Fruit fly (Drosophila melanogaster) whole organism, embryonic: Measurements from ENCODE around the gene CG6126.
A peak's percentile ranks its signal among the peaks of the same experiment; 100 is the strongest.

Source experiments
- Abd-B ChIP-seq: fragments of 200-800 bp; sonication (Bioruptor generic); optimal IDR thresholded peaks from 2 replicates; lab custom pipeline; 2018; ENCODE audit warnings: missing biosample characterization, mild to moderate bottlenecking, missing genetic modification characterization, moderate library complexity
- CG1024 ChIP-seq: fragments of 200-800 bp; sonication (Bioruptor generic); IDR thresholded peaks from 2 replicates; pipeline ENCODE4 v1.3.6; 2022; ENCODE audit warnings: missing biosample characterization, missing genetic modification characterization
- CG10274 ChIP-seq: fragments of 200-800 bp; sonication (Bioruptor generic); optimal IDR thresholded peaks from 3 replicates; lab custom pipeline; 2017; ENCODE audit warnings: missing biosample characterization, mild to moderate bottlenecking, missing genetic modification characterization
- CG11085 ChIP-seq: fragments of 200-800 bp; sonication (Bioruptor generic); IDR thresholded peaks from 2 replicates; pipeline ENCODE4 v1.3.6; 2022; ENCODE audit warnings: missing biosample characterization, missing genetic modification characterization
- CG11723 ChIP-seq: fragments of 200-800 bp; sonication (Bioruptor generic); optimal IDR thresholded peaks from 2 replicates; lab custom pipeline; 2017; ENCODE audit warnings: missing biosample characterization, mild to moderate bottlenecking, missing genetic modification characterization
- CG12155 ChIP-seq: fragments of 200-800 bp; sonication (Bioruptor generic); optimal IDR thresholded peaks from 3 replicates; lab custom pipeline; 2016; ENCODE audit warnings: missing biosample characterization, missing genetic modification characterization
- CG1233 ChIP-seq: fragments of 200-800 bp; sonication (Bioruptor generic); optimal IDR thresholded peaks from 4 replicates; lab custom pipeline; 2018; ENCODE audit warnings: missing biosample characterization, mild to moderate bottlenecking, missing genetic modification characterization
- CG12391 ChIP-seq: fragments of 200-800 bp; sonication (Bioruptor generic); optimal IDR thresholded peaks from 3 replicates; lab custom pipeline; 2018; ENCODE audit warnings: missing biosample characterization, mild to moderate bottlenecking, missing genetic modification characterization, moderate library complexity
- CG2120 ChIP-seq: fragments of 200-800 bp; sonication (Bioruptor generic); optimal IDR thresholded peaks from 3 replicates; lab custom pipeline; 2016; ENCODE audit warnings: missing biosample characterization, missing genetic modification characterization
- CG34422 ChIP-seq: fragments of 200-800 bp; sonication (Bioruptor generic); IDR thresholded peaks from 3 replicates; pipeline ENCODE4 v1.3.6; 2022; ENCODE audit warnings: missing biosample characterization, missing genetic modification characterization
- CG42726 ChIP-seq: fragments of 200-800 bp; sonication (Bioruptor generic); IDR thresholded peaks from 2 replicates; pipeline ENCODE4 v1.3.6; 2022; ENCODE audit warnings: missing biosample characterization, missing genetic modification characterization; ENCODE audit not compliant: partially characterized antibody
- CG4730 ChIP-seq: fragments of 200-800 bp; sonication (Bioruptor generic); IDR thresholded peaks from 2 replicates; pipeline ENCODE4 v1.3.6; 2022; ENCODE audit warnings: missing biosample characterization, missing genetic modification characterization
- CG4820 ChIP-seq: fragments of 200-800 bp; sonication (Bioruptor generic); optimal IDR thresholded peaks from 3 replicates; lab custom pipeline; 2016; ENCODE audit warnings: missing biosample characterization, missing genetic modification characterization
- CG7372 ChIP-seq: fragments of 200-800 bp; sonication (Bioruptor generic); IDR thresholded peaks from 2 replicates; pipeline ENCODE4 v1.3.6; 2022; ENCODE audit warnings: missing biosample characterization, missing genetic modification characterization
- CG9727 ChIP-seq: fragments of 200-800 bp; sonication (Bioruptor generic); optimal IDR thresholded peaks from 3 replicates; lab custom pipeline; 2017; ENCODE audit warnings: missing biosample characterization, mild to moderate bottlenecking, missing genetic modification characterization
- CkIIα-i1 ChIP-seq: fragments of 200-800 bp; sonication (Bioruptor generic); IDR thresholded peaks from 2 replicates; pipeline ENCODE4 v1.3.6; 2022; ENCODE audit warnings: missing biosample characterization, missing genetic modification characterization
- Deaf1 ChIP-seq: fragments of 200-800 bp; optimal IDR thresholded peaks from 3 replicates; lab custom pipeline; 2019; ENCODE audit warnings: missing biosample characterization, mild to moderate bottlenecking, missing genetic modification characterization, moderate library complexity
- Dip2 ChIP-seq: fragments of 200-800 bp; sonication (Bioruptor generic); IDR thresholded peaks from 2 replicates; pipeline ENCODE4 v1.3.6; 2022; ENCODE audit warnings: missing biosample characterization, missing genetic modification characterization
- E2f1 ChIP-seq: fragments of 200-800 bp; sonication (Bioruptor generic); IDR thresholded peaks from 2 replicates; pipeline ENCODE4 v1.3.6; 2022; ENCODE audit warnings: missing biosample characterization, missing genetic modification characterization
- Hmr ChIP-seq: fragments of 200-800 bp; sonication (Bioruptor generic); optimal IDR thresholded peaks from 3 replicates; lab custom pipeline; 2017; ENCODE audit warnings: mild to moderate bottlenecking, missing biosample characterization, missing genetic modification reagents, missing genetic modification characterization
- Lim3 ChIP-seq: fragments of 200-800 bp; sonication (Bioruptor generic); IDR thresholded peaks from 2 replicates; pipeline ENCODE4 v1.3.6; 2022; ENCODE audit warnings: missing biosample characterization, missing genetic modification characterization
- NK7.1 ChIP-seq: fragments of 200-800 bp; sonication (Bioruptor generic); optimal IDR thresholded peaks from 3 replicates; lab custom pipeline; 2016; ENCODE audit warnings: missing biosample characterization, missing genetic modification characterization
- Ssrp ChIP-seq: fragments of 200-800 bp; sonication (Bioruptor generic); optimal IDR thresholded peaks from 2 replicates; lab custom pipeline; 2018; ENCODE audit warnings: missing biosample characterization, mild to moderate bottlenecking, missing genetic modification characterization, moderate library complexity
- TFAM ChIP-seq: fragments of 200-800 bp; sonication (Bioruptor generic); optimal IDR thresholded peaks from 2 replicates; lab custom pipeline; 2017; ENCODE audit warnings: missing biosample characterization, missing genetic modification characterization, inconsistent platforms
- Usf ChIP-seq: fragments of 200-800 bp; sonication (Bioruptor generic); optimal IDR thresholded peaks from 2 replicates; lab custom pipeline; 2017; ENCODE audit warnings: missing genotype, missing biosample characterization, missing genetic modification characterization
- Vsx1 ChIP-seq: fragments of 200-800 bp; sonication (Bioruptor generic); optimal IDR thresholded peaks from 2 replicates; lab custom pipeline; 2017; ENCODE audit warnings: missing biosample characterization, mild to moderate bottlenecking, missing genetic modification characterization, missing genetic modification reagents
- ac ChIP-seq: fragments of 200-800 bp; sonication (Bioruptor generic); optimal IDR thresholded peaks from 3 replicates; lab custom pipeline; 2017; ENCODE audit warnings: missing biosample characterization, mild to moderate bottlenecking, missing genetic modification characterization
- ase ChIP-seq: fragments of 200-800 bp; sonication (Bioruptor generic); IDR thresholded peaks from 3 replicates; pipeline ENCODE4 v1.3.6; 2022; ENCODE audit warnings: missing biosample characterization, missing genetic modification characterization
- chif ChIP-seq, 2 experiments: fragments of 200-800 bp; sonication (Bioruptor generic); optimal IDR thresholded peaks; 3 replicates each; lab custom pipeline; 2016; ENCODE audit warnings: missing biosample characterization in 2 of 2, missing genetic modification characterization in 2 of 2
- da ChIP-seq: fragments of 200-800 bp; sonication (Bioruptor generic); optimal IDR thresholded peaks from 2 replicates; lab custom pipeline; 2016; ENCODE audit warnings: missing biosample characterization, missing genetic modification characterization
- dmrt99B ChIP-seq: fragments of 200-800 bp; sonication (Bioruptor generic); optimal IDR thresholded peaks from 2 replicates; lab custom pipeline; 2018; ENCODE audit warnings: missing biosample characterization, mild to moderate bottlenecking, missing genetic modification characterization, moderate library complexity
- eve ChIP-seq, 2 experiments: fragments of >200 bp; optimal IDR thresholded peaks; 2 replicates each; lab custom pipeline; 2017; ENCODE audit warnings: missing biosample characterization in 2 of 2, missing genetic modification characterization in 2 of 2
- ewg ChIP-seq: fragments of 200-800 bp; sonication (Bioruptor generic); optimal IDR thresholded peaks from 3 replicates; lab custom pipeline; 2017; ENCODE audit warnings: mild to moderate bottlenecking, missing biosample characterization, missing genetic modification reagents, missing genetic modification characterization
- exex ChIP-seq: fragments of 200-800 bp; sonication (Bioruptor generic); optimal IDR thresholded peaks from 4 replicates; lab custom pipeline; 2018; ENCODE audit warnings: missing biosample characterization, mild to moderate bottlenecking, missing genetic modification characterization, moderate library complexity
- fd96Cb ChIP-seq: fragments of 200-800 bp; sonication (Bioruptor generic); optimal IDR thresholded peaks from 2 replicates; lab custom pipeline; 2018; ENCODE audit warnings: missing biosample characterization, mild to moderate bottlenecking, missing genetic modification characterization, moderate library complexity
- h ChIP-seq: fragments of >200 bp; optimal IDR thresholded peaks from 2 replicates; lab custom pipeline; 2017
- her ChIP-seq: fragments of 200-800 bp; sonication (Bioruptor generic); optimal IDR thresholded peaks from 2 replicates; lab custom pipeline; 2016; ENCODE audit warnings: missing biosample characterization, missing genetic modification characterization
- klu ChIP-seq: fragments of 200-800 bp; sonication (Bioruptor generic); IDR thresholded peaks from 2 replicates; pipeline ENCODE4 v1.3.6; 2022; ENCODE audit warnings: missing biosample characterization, missing genetic modification characterization
- nerfin-1 ChIP-seq: fragments of 200-800 bp; sonication (Bioruptor generic); optimal IDR thresholded peaks from 3 replicates; lab custom pipeline; 2019; ENCODE audit warnings: missing biosample characterization, mild to moderate bottlenecking, missing genetic modification characterization, moderate library complexity
- nmo ChIP-seq: fragments of 200-800 bp; sonication (Bioruptor generic); optimal IDR thresholded peaks from 2 replicates; lab custom pipeline; 2018; ENCODE audit warnings: missing biosample characterization, mild to moderate bottlenecking, missing genetic modification characterization, moderate library complexity
- pan ChIP-seq, 4 experiments: fragments of >200 bp in 3 of 4; fragments of 200-800 bp in 1 of 4; sonication (Bioruptor generic) in 1 of 4; optimal IDR thresholded peaks in 3 of 4; IDR thresholded peaks in 1 of 4; 2 replicates each; pipeline versions ENCODE4 v1.3.6 to Lab custom; 2017 to 2022; ENCODE audit warnings: missing biosample characterization in 2 of 4, missing genetic modification characterization in 2 of 4, mixed read lengths in 1 of 4
- pb ChIP-seq: fragments of 200-800 bp; sonication (Bioruptor generic); optimal IDR thresholded peaks from 3 replicates; lab custom pipeline; 2016; ENCODE audit warnings: missing biosample characterization, missing genetic modification characterization
- pita ChIP-seq: fragments of 200-800 bp; sonication (Bioruptor generic); optimal IDR thresholded peaks from 2 replicates; lab custom pipeline; 2017; ENCODE audit warnings: missing biosample characterization, mild to moderate bottlenecking, missing genetic modification characterization
- pnt ChIP-seq: fragments of 200-800 bp; sonication (Bioruptor generic); optimal IDR thresholded peaks from 3 replicates; lab custom pipeline; 2016; ENCODE audit warnings: missing biosample characterization, missing genetic modification characterization
- sd ChIP-seq: fragments of 200-800 bp; sonication (Bioruptor generic); optimal IDR thresholded peaks from 3 replicates; lab custom pipeline; 2018; ENCODE audit warnings: missing biosample characterization, mild to moderate bottlenecking, missing genetic modification characterization, moderate library complexity
- shn ChIP-seq: fragments of 200-800 bp; sonication (Bioruptor generic); optimal IDR thresholded peaks from 3 replicates; lab custom pipeline; 2016; ENCODE audit warnings: missing biosample characterization, missing genetic modification characterization
- trh ChIP-seq: fragments of 200-800 bp; sonication (Bioruptor generic); optimal IDR thresholded peaks from 2 replicates; lab custom pipeline; 2016; ENCODE audit warnings: missing biosample characterization, missing genetic modification characterization
- usp ChIP-seq: fragments of >200 bp; optimal IDR thresholded peaks from 2 replicates; lab custom pipeline; 2017; ENCODE audit warnings: missing biosample characterization, missing genetic modification characterization
- wdn ChIP-seq: fragments of 200-800 bp; sonication (Bioruptor generic); IDR thresholded peaks from 2 replicates; pipeline ENCODE4 v1.3.6; 2022; ENCODE audit warnings: missing biosample characterization, missing genetic modification characterization
- yki ChIP-seq: fragments of >200 bp; optimal IDR thresholded peaks from 3 replicates; lab custom pipeline; 2018

Gene CG6126

dm6 chr3R:16249829-16250814 lies 47.2 kb upstream of the CG6126 start (continued):
- peak; percentile 35 for TF ChIP-seq CG9727
- no peak for TF ChIP-seq h (lab: Kevin White, UChicago)
- TF ChIP-seq CG34422 (GFP tag; lab: Robert Waterston, UW) = no peak
- no peak for TF ChIP-seq NK7.1 (GFP tag; lab: Kevin White, UChicago)
- TF ChIP-seq CG2120 = peak; percentile 63
- peak; percentile 16 for TF ChIP-seq Vsx1
- TF ChIP-seq da = no peak
- peak; percentile 28 for TF ChIP-seq CG1233 (GFP tag; lab: Kevin White, UChicago)
- TF ChIP-seq CG11723 = peak; percentile 29
- TF ChIP-seq pb (GFP tag; lab: Kevin White, UChicago) = no peak
- no peak for TF ChIP-seq Ssrp (tag; lab: Kevin White, UChicago)
- TF ChIP-seq dmrt99B (tag; lab: Kevin White, UChicago) = peak; percentile 23
- peak; percentile 15 for TF ChIP-seq ewg (GFP tag; lab: Kevin White, UChicago)
- TF ChIP-seq exex (tag; lab: Kevin White, UChicago) = peak; percentile 71
- no peak for TF ChIP-seq CG1024 (GFP tag; lab: Robert Waterston, UW)
- no peak for TF ChIP-seq chif (GFP tag; optimal IDR thresholded peaks at IDR 0.05; lab: Kevin White, UChicago)
- TF ChIP-seq her (GFP tag; lab: Kevin White, UChicago) = peak; percentile 30
- TF ChIP-seq pan (optimal IDR thresholded peaks at IDR 0.05; lab: Kevin White, UChicago) = no peak
- TF ChIP-seq pan (GFP tag; optimal IDR thresholded peaks at IDR 0.05 in 1 of 2, IDR thresholded peaks at IDR 0.05 in 1 of 2) = no peak
- TF ChIP-seq CG12391 = peak; percentile 30
- no peak for TF ChIP-seq fd96Cb (tag; lab: Kevin White, UChicago)
- no peak for TF ChIP-seq CG11085 (GFP tag; lab: Robert Waterston, UW)
- no peak for TF ChIP-seq CG42726 (GFP tag; lab: Robert Waterston, UW)
- TF ChIP-seq yki (lab: Kevin White, UChicago) = peak; percentile 36
- TF ChIP-seq CG4730 (GFP tag; lab: Robert Waterston, UW) = no peak
- TF ChIP-seq nerfin-1 (tag; lab: Kevin White, UChicago) = peak; percentile 40
- TF ChIP-seq wdn (GFP tag; lab: Robert Waterston, UW) = no peak
- TF ChIP-seq klu = no peak
- peak; percentile 45 for TF ChIP-seq CG4820 (GFP tag; lab: Kevin White, UChicago)
- TF ChIP-seq E2f1 = no peak
- TF ChIP-seq CG10274 (GFP tag; lab: Kevin White, UChicago) = no peak
- no peak for TF ChIP-seq usp (GFP tag; lab: Kevin White, UChicago)
- TF ChIP-seq ac (GFP tag; lab: Kevin White, UChicago) = no peak
- TF ChIP-seq Dip2 (GFP tag; lab: Robert Waterston, UW) = no peak
- TF ChIP-seq Hmr (GFP tag; lab: Kevin White, UChicago) = peak; percentile 63
- no peak for TF ChIP-seq CkIIα-i1 (GFP tag; lab: Robert Waterston, UW)
- TF ChIP-seq Usf (GFP tag; lab: Kevin White, UChicago) = no peak
- no peak for TF ChIP-seq nmo (GFP tag; lab: Kevin White, UChicago)
- TF ChIP-seq pnt (GFP tag; lab: Kevin White, UChicago) = no peak
- no peak for TF ChIP-seq pita (GFP tag; lab: Kevin White, UChicago)
- no peak for TF ChIP-seq ase (GFP tag; lab: Robert Waterston, UW)
- peak; percentile 100 for TF ChIP-seq Deaf1
- TF ChIP-seq eve (GFP tag; optimal IDR thresholded peaks at IDR 0.05; lab: Kevin White, UChicago) = no peak
- TF ChIP-seq trh (GFP tag; lab: Kevin White, UChicago) = no peak
- peak; percentile 80 for TF ChIP-seq CG12155 (GFP tag; lab: Kevin White, UChicago)
- no peak for TF ChIP-seq Lim3 (GFP tag; lab: Robert Waterston, UW)
- TF ChIP-seq shn (GFP tag; lab: Kevin White, UChicago) = peak; percentile 34
- TF ChIP-seq sd (tag; lab: Kevin White, UChicago) = peak; percentile 34
- TF ChIP-seq TFAM = no peak
- TF ChIP-seq CG7372 (GFP tag; lab: Robert Waterston, UW) = no peak
- peak; percentile 22 for TF ChIP-seq Abd-B (GFP tag; lab: Kevin White, UChicago)
